Worm (Caenorhabditis elegans): ENCODE data around the gene arcp-1.

DNA sequence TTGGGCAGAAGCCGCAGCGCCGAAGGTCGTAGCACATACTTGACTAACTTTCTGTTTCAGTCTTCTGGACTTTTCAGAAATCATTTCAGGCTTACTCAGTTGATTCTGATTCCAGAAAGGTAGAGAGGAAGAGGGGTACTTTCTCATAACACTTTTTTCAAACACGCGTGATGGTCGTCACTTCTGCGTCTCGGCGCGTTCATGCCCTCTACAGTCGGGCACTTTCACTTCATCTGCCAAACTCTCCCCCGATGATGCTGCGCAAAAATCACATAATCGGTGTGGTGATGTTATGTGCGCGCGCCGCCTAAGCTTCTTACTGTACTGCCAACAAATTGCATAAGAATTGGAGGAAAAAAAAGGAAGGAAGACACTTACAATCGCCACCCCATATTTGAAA lies 48.4 kb upstream of the arcp-1 start:
- TF ChIP-seq tlp-1 (tag; optimal IDR thresholded peaks at IDR 0.05) (no peak), nhr-11 (tag; optimal IDR thresholded peaks at IDR 0.05) (no peak), ces-1 (GFP tag; optimal IDR thresholded peaks at IDR 0.05) (no peak), ets-5 (GFP tag; IDR thresholded peaks at IDR 0.05) (no peak), snpc-4 (tag; optimal IDR thresholded peaks at IDR 0.05) (no peak), fkh-4 (tag; optimal IDR thresholded peaks at IDR 0.05; ENCODE audit: borderline replicate concordance) (no peak), tbx-2 (tag; optimal IDR thresholded peaks at IDR 0.05) (no peak), blmp-1 (tag; optimal IDR thresholded peaks at IDR 0.05) (peak; percentile 96)
